Fruit fly (Drosophila melanogaster): Measurements from ENCODE around the gene Cyp4g1.
A peak's percentile ranks its signal among the peaks of the same experiment; 100 is the strongest.

The Cyp4g1 gene

DNA sequence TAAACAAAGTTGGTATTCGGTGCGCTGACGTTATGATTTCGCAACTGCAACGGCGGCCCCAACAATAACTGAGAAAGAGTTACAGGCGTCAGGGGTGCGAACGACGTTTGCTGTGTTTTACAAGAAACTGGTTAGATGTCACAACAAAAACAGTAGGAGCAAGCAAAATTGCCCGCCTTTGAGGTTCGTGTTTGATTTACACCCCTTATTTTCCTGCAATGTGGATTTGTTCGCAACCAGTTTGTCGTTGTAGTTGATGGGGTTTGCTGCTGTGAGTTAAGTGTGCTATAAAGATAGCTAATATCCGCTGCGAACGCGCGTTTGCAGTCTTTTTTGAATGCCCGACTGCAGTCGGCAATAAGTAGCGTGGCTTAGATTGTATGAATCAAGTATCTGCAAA, 29.3 kb upstream of the Cyp4g1 start (continued):
- TF ChIP-seq CG30431 (GFP tag; optimal IDR thresholded peaks at IDR 0.05) (no peak), Mes4 (GFP tag; optimal IDR thresholded peaks at IDR 0.05) (no peak)

DNA sequence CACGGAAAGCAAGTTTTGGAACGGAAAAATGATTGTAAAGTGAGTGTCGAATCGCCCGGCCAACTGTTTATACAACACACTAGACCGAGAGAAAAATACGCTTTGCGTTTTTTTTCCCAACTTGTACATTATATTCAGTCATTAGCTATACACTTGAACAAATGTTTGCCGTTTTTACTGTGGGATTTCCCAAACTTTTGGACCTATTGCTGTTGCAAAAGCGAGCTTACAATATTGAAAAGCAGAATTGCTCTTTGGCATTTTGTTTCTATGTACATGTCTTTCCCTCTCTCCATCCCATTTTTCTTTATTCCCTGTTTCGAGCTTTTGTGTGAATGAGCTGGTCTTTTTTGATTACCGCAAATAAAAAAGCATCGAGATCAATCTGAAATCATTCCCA, 28.3 kb upstream of the Cyp4g1 start:
- TF ChIP-seq Doc3 (GFP tag; IDR thresholded peaks at IDR 0.05; ENCODE audit: partially characterized antibody) (no peak), Hmr (GFP tag; optimal IDR thresholded peaks at IDR 0.05) (peak; percentile 6), CG32767 (GFP tag; IDR thresholded peaks at IDR 0.05) (no peak), Pdp1 (GFP tag; optimal IDR thresholded peaks at IDR 0.05) (peak in 1 of 2 experiments; percentile 35), Myb (GFP tag; optimal IDR thresholded peaks at IDR 0.05) (no peak), dati (GFP tag; IDR thresholded peaks at IDR 0.05) (no peak), ERR (GFP tag; optimal IDR thresholded peaks at IDR 0.05) (no peak), crc (GFP tag; optimal IDR thresholded peaks at IDR 0.05) (no peak), CG34376 (GFP tag; optimal IDR thresholded peaks at IDR 0.05) (peak; percentile 12)

DNA sequence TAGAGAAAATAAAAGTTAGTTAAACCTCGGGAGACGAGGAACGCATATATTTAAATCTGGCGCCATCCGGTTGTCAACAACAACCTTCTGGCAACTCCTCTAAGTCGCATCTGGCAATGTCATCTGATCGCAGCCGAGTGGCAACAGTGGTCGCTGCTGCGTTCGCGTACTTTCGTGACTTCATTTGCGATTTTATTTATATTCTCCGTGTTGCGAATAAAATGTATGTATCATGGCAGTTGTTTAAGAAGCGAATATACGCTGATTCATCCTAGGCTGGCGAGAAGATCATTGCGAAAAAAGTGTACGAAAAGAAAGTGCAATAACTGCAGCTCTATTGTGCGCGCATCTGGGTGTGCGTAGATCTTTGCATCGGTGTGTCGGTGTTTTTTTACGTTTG, 27.2 kb upstream of the Cyp4g1 start, which contains the start of gene svr:
Gene svr, plus strand, starts transcription at position 121 of the 400 bp plus-strand sequence.
- TF ChIP-seq Ets97D (GFP tag; optimal IDR thresholded peaks at IDR 0.05), result peak; percentile 45
- TF ChIP-seq CG12744 (GFP tag; optimal IDR thresholded peaks at IDR 0.05), result no peak
- TF ChIP-seq ERR (GFP tag; optimal IDR thresholded peaks at IDR 0.05), result no peak
- TF ChIP-seq Lhr (GFP tag; optimal IDR thresholded peaks at IDR 0.05), result peak; percentile 37
- no peak for TF ChIP-seq scrt (GFP tag; optimal IDR thresholded peaks at IDR 0.05)
- no peak for TF ChIP-seq ase (GFP tag; IDR thresholded peaks at IDR 0.05)
- peak; percentile 18 for TF ChIP-seq stwl (tag; optimal IDR thresholded peaks at IDR 0.05)
- peak; percentile 19 for TF ChIP-seq gfzf (GFP tag; optimal IDR thresholded peaks at IDR 0.05)
- TF ChIP-seq chinmo (GFP tag; IDR thresholded peaks at IDR 0.05; ENCODE audit: partially characterized antibody), result peak; percentile 80; the same call in 1 of the 4 replicates
- no peak for TF ChIP-seq Hsf (GFP tag; optimal IDR thresholded peaks at IDR 0.05)
- peak; percentile 83 for TF ChIP-seq sens (GFP tag)
- TF ChIP-seq CG17186 (GFP tag; optimal IDR thresholded peaks at IDR 0.05), result peak; percentile 84
- peak; percentile 10 for TF ChIP-seq ewg (GFP tag; optimal IDR thresholded peaks at IDR 0.05)
- peak; percentile 44 for TF ChIP-seq CG3847 (GFP tag; IDR thresholded peaks at IDR 0.05)
- TF ChIP-seq CG34422 (GFP tag; IDR thresholded peaks at IDR 0.05), result no peak
- TF ChIP-seq CG4617 (GFP tag; optimal IDR thresholded peaks at IDR 0.05; ENCODE audit: borderline replicate concordance), result peak; percentile 58
- TF ChIP-seq sug (tag; optimal IDR thresholded peaks at IDR 0.05), result peak; percentile 18
- 0 out of 3 replicates have a peak, but pooled peaks have one; percentile 27 for TF ChIP-seq knrl (GFP tag; IDR thresholded peaks at IDR 0.05; ENCODE audit: partially characterized antibody)
- no peak for TF ChIP-seq H15 (GFP tag; IDR thresholded peaks at IDR 0.05)
- no peak for TF ChIP-seq Camta (GFP tag; optimal IDR thresholded peaks at IDR 0.05)
- no peak for TF ChIP-seq CG2875 (GFP tag; optimal IDR thresholded peaks at IDR 0.05)
- peak; percentile 64 for TF ChIP-seq CG15514 (GFP tag; optimal IDR thresholded peaks at IDR 0.05)
- peak; percentile 77 for TF ChIP-seq Adf1 (GFP tag; IDR thresholded peaks at IDR 0.05)
- TF ChIP-seq Med (GFP tag), result peak; percentile 77
- TF ChIP-seq cg (GFP tag; optimal IDR thresholded peaks at IDR 0.05), result peak; percentile 78
- TF ChIP-seq E2f2 (GFP tag; IDR thresholded peaks at IDR 0.05), result peak; percentile 95
- TF ChIP-seq aop (GFP tag; IDR thresholded peaks at IDR 0.05), result no peak
- no peak for TF ChIP-seq stc (GFP tag; IDR thresholded peaks at IDR 0.05)
- TF ChIP-seq CG2116 (GFP tag; optimal IDR thresholded peaks at IDR 0.05), result peak; percentile 12
- TF ChIP-seq Scr (GFP tag; IDR thresholded peaks at IDR 0.05; ENCODE audit: partially characterized antibody), result peak; percentile 39
- peak; percentile 58 for TF ChIP-seq bbx (GFP tag; IDR thresholded peaks at IDR 0.05; ENCODE audit: partially characterized antibody)
- TF ChIP-seq CG12391 (tag; optimal IDR thresholded peaks at IDR 0.05), result no peak
- 0 out of 3 replicates have a peak, but pooled peaks have one; percentile 9 for TF ChIP-seq row (GFP tag; IDR thresholded peaks at IDR 0.05)
- 0 out of 3 replicates have a peak, but pooled peaks have one; percentile 26 for TF ChIP-seq Opbp (GFP tag; IDR thresholded peaks at IDR 0.05; ENCODE audit: partially characterized antibody)
- peak; percentile 15 for TF ChIP-seq CoRest (tag; optimal IDR thresholded peaks at IDR 0.05)
- peak; percentile 42 for TF ChIP-seq MBD-R2 (GFP tag; IDR thresholded peaks at IDR 0.05)
- peak; percentile 48; the same call in 1 of the 2 replicates for TF ChIP-seq amos (GFP tag; IDR thresholded peaks at IDR 0.05; ENCODE audit: partially characterized antibody)
